Fruit fly (Drosophila melanogaster) whole organism, larva: ENCODE results near the gene Cdc16.

Experiments used
- noc ChIP-seq: fragments of 200-800 bp; sonication (Bioruptor generic); optimal IDR thresholded peaks from 3 replicates; lab custom pipeline; 2019; ENCODE audit warnings: missing biosample characterization, mild to moderate bottlenecking, missing genetic modification characterization, moderate library complexity

Cdc16 gene

dm6 chr3R:23293066-23293777 is 12.2 kb downstream of the Cdc16 start:
- TF ChIP-seq noc (tag; lab: Kevin White, UChicago) = no peak

dm6 chr3R:23295360-23295772 is 14.4 kb downstream of the Cdc16 start:
- peak; percentile 31 for TF ChIP-seq noc (tag; lab: Kevin White, UChicago)

dm6 chr3R:23296146-23296545 is 15.1 kb downstream of the Cdc16 start:
- TF ChIP-seq noc (tag; lab: Kevin White, UChicago) = no peak

- TF ChIP-seq noc (tag; lab: Kevin White, UChicago) = no peak
These were observed 16.3 kb downstream of the Cdc16 start for dm6 chr3R:23297132-23297862.

- TF ChIP-seq noc (tag; lab: Kevin White, UChicago) = no peak
These were observed 19.3 kb downstream of the Cdc16 start for dm6 chr3R:23300091-23300918.

- no peak for TF ChIP-seq noc (tag; lab: Kevin White, UChicago)
These were observed 20.3 kb downstream of the Cdc16 start for dm6 chr3R:23301270-23301669.

- TF ChIP-seq noc (tag; lab: Kevin White, UChicago) = no peak
These were observed 21.2 kb downstream of the Cdc16 start for dm6 chr3R:23302178-23302577.

- TF ChIP-seq noc (tag; lab: Kevin White, UChicago) = no peak
These were observed 22.3 kb downstream of the Cdc16 start for dm6 chr3R:23303297-23303696.

- TF ChIP-seq noc (tag; lab: Kevin White, UChicago) = no peak
These were observed 25.8 kb downstream of the Cdc16 start for dm6 chr3R:23306828-23307227.

- no peak for TF ChIP-seq noc (tag; lab: Kevin White, UChicago)
These were observed 28.7 kb downstream of the Cdc16 start for dm6 chr3R:23309690-23310089.

- TF ChIP-seq noc (tag; lab: Kevin White, UChicago) = no peak
These were observed 29.1 kb downstream of the Cdc16 start for dm6 chr3R:23310151-23310550.

- no peak for TF ChIP-seq noc (tag; lab: Kevin White, UChicago)
These were observed 31.8 kb downstream of the Cdc16 start for dm6 chr3R:23312796-23313195.

- no peak for TF ChIP-seq noc (tag; lab: Kevin White, UChicago)
These were observed 33.3 kb downstream of the Cdc16 start for dm6 chr3R:23314332-23314731.

- TF ChIP-seq noc (tag; lab: Kevin White, UChicago) = no peak
These were observed 34.2 kb downstream of the Cdc16 start for dm6 chr3R:23315221-23315620.

- TF ChIP-seq noc (tag; lab: Kevin White, UChicago) = no peak
These were observed 34.6 kb downstream of the Cdc16 start for dm6 chr3R:23315630-23316029.

- TF ChIP-seq noc (tag; lab: Kevin White, UChicago) = peak; percentile 37
These were observed 35.9 kb downstream of the Cdc16 start for dm6 chr3R:23316867-23317266.
